Fruit fly (Drosophila melanogaster): ENCODE results near the gene CG3106.
A peak's percentile ranks its signal among the peaks of the same experiment; 100 is the strongest.

CG3106 gene

dm6 chrX:9664426-9664825 lies 1.7 kb upstream of the CG3106 start (continued):
- peak; percentile 5 for TF ChIP-seq mam (GFP tag; optimal IDR thresholded peaks at IDR 0.05)
- peak; percentile 13 for TF ChIP-seq dmrt11E (tag; optimal IDR thresholded peaks at IDR 0.05)
- peak; percentile 38; the same call in 1 of the 2 replicates for TF ChIP-seq CG10366 (GFP tag; IDR thresholded peaks at IDR 0.05)
- TF ChIP-seq hth (optimal IDR thresholded peaks at IDR 0.05) = no peak
- TF ChIP-seq ap (GFP tag; IDR thresholded peaks at IDR 0.05) = no peak
- TF ChIP-seq gem (tag; optimal IDR thresholded peaks at IDR 0.05) = peak; percentile 76
- peak; percentile 15 for TF ChIP-seq scrt (GFP tag; optimal IDR thresholded peaks at IDR 0.05)
- TF ChIP-seq slou (GFP tag; optimal IDR thresholded peaks at IDR 0.05) = no peak
- TF ChIP-seq tgo (GFP tag; IDR thresholded peaks at IDR 0.05) = 0 out of 3 replicates have a peak, but pooled peaks have one; percentile 25
- TF ChIP-seq CG12155 (GFP tag; optimal IDR thresholded peaks at IDR 0.05) = peak; percentile 22
- peak; percentile 22 for TF ChIP-seq CHES-1-like (GFP tag; optimal IDR thresholded peaks at IDR 0.05)
- peak; percentile 62 for TF ChIP-seq CG18262 (tag; optimal IDR thresholded peaks at IDR 0.05)
- TF ChIP-seq HHEX (GFP tag; optimal IDR thresholded peaks at IDR 0.05) = peak; percentile 60
- peak; percentile 15 for TF ChIP-seq CG17802 (tag; optimal IDR thresholded peaks at IDR 0.05)
- TF ChIP-seq Hr3 (GFP tag; optimal IDR thresholded peaks at IDR 0.05) = no peak
- TF ChIP-seq esg (GFP tag; conservative IDR thresholded peaks at IDR 0.05) = peak; percentile 46; the same call in 1 of the 2 replicates
- TF ChIP-seq seq (GFP tag; IDR thresholded peaks at IDR 0.05) = 0 out of 2 replicates have a peak, but pooled peaks have one; percentile 29
- peak; percentile 58 for TF ChIP-seq Oli (tag; optimal IDR thresholded peaks at IDR 0.05)
- no peak for TF ChIP-seq usp (GFP tag; optimal IDR thresholded peaks at IDR 0.05)
- peak in 1 of 2 experiments; percentile 70 for TF ChIP-seq Hr51 (GFP tag; optimal IDR thresholded peaks at IDR 0.05)
- TF ChIP-seq CTCF (GFP tag; optimal IDR thresholded peaks at IDR 0.05) = no peak
- TF ChIP-seq Dip3 (GFP tag; optimal IDR thresholded peaks at IDR 0.05) = peak; percentile 44
- no peak for TF ChIP-seq Sry-δ (GFP tag; optimal IDR thresholded peaks at IDR 0.05)
- TF ChIP-seq dysf (GFP tag; IDR thresholded peaks at IDR 0.05) = 0 out of 3 replicates have a peak, but pooled peaks have one; percentile 45
- TF ChIP-seq Oaz (GFP tag; IDR thresholded peaks at IDR 0.05) = no peak
- TF ChIP-seq caup (GFP tag; optimal IDR thresholded peaks at IDR 0.05; ENCODE audit: severe bottlenecking) = peak; percentile 9
- no peak for TF ChIP-seq bbx (GFP tag; IDR thresholded peaks at IDR 0.05; ENCODE audit: partially characterized antibody)
- peak; percentile 42 for TF ChIP-seq lilli (GFP tag; optimal IDR thresholded peaks at IDR 0.05)
- TF ChIP-seq nmo (GFP tag; optimal IDR thresholded peaks at IDR 0.05) = no peak
- TF ChIP-seq CG4424 (GFP tag; optimal IDR thresholded peaks at IDR 0.05) = peak; percentile 22
- peak; percentile 41 for TF ChIP-seq ind (GFP tag; optimal IDR thresholded peaks at IDR 0.05)
- no peak for TF ChIP-seq peb (GFP tag; IDR thresholded peaks at IDR 0.05)
- TF ChIP-seq chinmo (GFP tag; IDR thresholded peaks at IDR 0.05; ENCODE audit: partially characterized antibody) = no peak
- TF ChIP-seq Med (GFP tag) = peak; percentile 82
- TF ChIP-seq Fer1 (GFP tag; optimal IDR thresholded peaks at IDR 0.05) = peak; percentile 59
- TF ChIP-seq az2 (GFP tag; optimal IDR thresholded peaks at IDR 0.05) = peak; percentile 31
- peak in 1 of 2 experiments; percentile 78 for TF ChIP-seq bsh (GFP tag; optimal IDR thresholded peaks at IDR 0.05)
- no peak for TF ChIP-seq z (GFP tag; IDR thresholded peaks at IDR 0.05)
- 0 out of 3 replicates have a peak, but pooled peaks have one; percentile 33 for TF ChIP-seq Mrtf (GFP tag; IDR thresholded peaks at IDR 0.05)
- TF ChIP-seq CoRest (tag; optimal IDR thresholded peaks at IDR 0.05) = peak; percentile 50
- peak; percentile 81 for TF ChIP-seq ci (GFP tag; IDR thresholded peaks at IDR 0.05)
- peak; percentile 41; the same call in 1 of the 2 replicates for TF ChIP-seq CG32532 (GFP tag; IDR thresholded peaks at IDR 0.05)
- TF ChIP-seq Spps (tag; optimal IDR thresholded peaks at IDR 0.05) = peak; percentile 6
- peak; percentile 51 for TF ChIP-seq D19A (tag; optimal IDR thresholded peaks at IDR 0.05)
- TF ChIP-seq CG8924 (tag; optimal IDR thresholded peaks at IDR 0.05) = peak; percentile 68
- peak; percentile 6 for TF ChIP-seq dm (GFP tag; optimal IDR thresholded peaks at IDR 0.05)
- TF ChIP-seq eyg (GFP tag; optimal IDR thresholded peaks at IDR 0.05) = no peak
- TF ChIP-seq CG2889 (GFP tag; IDR thresholded peaks at IDR 0.05) = 0 out of 3 replicates have a peak, but pooled peaks have one; percentile 25
- peak; percentile 14 for TF ChIP-seq shn (GFP tag; optimal IDR thresholded peaks at IDR 0.05)
- no peak for TF ChIP-seq CG11504 (tag; optimal IDR thresholded peaks at IDR 0.05)
- TF ChIP-seq ash1 (GFP tag; optimal IDR thresholded peaks at IDR 0.05) = no peak
